Fruit fly (Drosophila melanogaster) S2 (cell line): ENCODE measurements around the gene RpS21.

Source experiments
- CG8478 ChIP-seq: fragments of >200 bp; optimal IDR thresholded peaks from 2 replicates; lab custom pipeline; 2018
- CTCF ChIP-seq, 2 experiments: fragments of >200 bp; optimal IDR thresholded peaks; 2 replicates each; lab custom pipeline; 2018

Gene RpS21

dm6 chr2L:2906122-2906521 lies 50.3 kb downstream of the RpS21 start:
- TF ChIP-seq CTCF (optimal IDR thresholded peaks at IDR 0.05; lab: Kevin White, UChicago), result no peak
- no peak for TF ChIP-seq CG8478 (lab: Kevin White, UChicago)
